Fruit fly (Drosophila melanogaster): ENCODE data around the gene sno.

Gene sno

DNA sequence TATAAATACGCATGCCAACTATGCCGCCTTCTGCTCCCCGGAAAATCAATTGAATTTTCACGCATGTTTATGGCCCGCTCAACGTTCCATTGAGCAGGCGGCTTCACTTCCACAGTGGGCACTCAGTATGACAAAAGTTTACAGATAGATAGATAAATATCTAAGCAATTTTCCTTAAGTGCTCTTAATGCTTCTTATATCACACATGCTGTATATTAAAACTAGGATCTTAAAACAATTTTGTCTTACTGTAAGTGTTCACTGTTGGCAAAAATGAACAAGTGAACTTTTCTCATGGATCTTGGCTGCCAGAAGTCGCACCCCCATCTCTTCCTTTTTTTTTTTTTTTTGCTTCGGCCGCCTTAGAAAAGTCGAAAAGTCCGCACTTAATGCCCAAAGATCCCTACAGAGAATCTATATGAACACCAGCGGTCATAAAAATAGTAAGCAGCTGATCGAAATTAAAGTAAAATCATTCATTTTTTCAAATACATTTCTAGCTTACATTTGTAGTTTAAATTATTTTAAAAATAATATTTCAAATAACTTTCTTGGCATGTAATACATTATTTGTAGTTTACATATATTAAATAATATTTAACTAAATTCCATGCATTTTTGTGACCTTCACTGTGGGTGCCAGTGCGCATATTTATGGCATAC, 41.7 kb upstream of the sno start:
- TF ChIP-seq CG8301 (tag; optimal IDR thresholded peaks at IDR 0.05) (peak; percentile 23), CG10348 (GFP tag; IDR thresholded peaks at IDR 0.05) (no peak), CG32121 (GFP tag; IDR thresholded peaks at IDR 0.05) (0 out of 2 replicates have a peak, but pooled peaks have one; percentile 20), Ets98B (GFP tag; IDR thresholded peaks at IDR 0.05) (peak; percentile 52; the same call in 1 of the 2 replicates), CG4496 (GFP tag; IDR thresholded peaks at IDR 0.05) (peak; percentile 22; the same call in 1 of the 3 replicates), EcR (GFP tag; optimal IDR thresholded peaks at IDR 0.05) (no peak), CG8159 (tag; optimal IDR thresholded peaks at IDR 0.05) (no peak), Pif1A (GFP tag; optimal IDR thresholded peaks at IDR 0.05) (peak; percentile 30), D1 (tag; optimal IDR thresholded peaks at IDR 0.05) (no peak), CG12605 (GFP tag; IDR thresholded peaks at IDR 0.05) (no peak), CG15710 (tag; optimal IDR thresholded peaks at IDR 0.05) (no peak), CG34367 (tag; optimal IDR thresholded peaks at IDR 0.05) (no peak), rn (GFP tag; IDR thresholded peaks at IDR 0.05) (no peak), CG17806 (tag; optimal IDR thresholded peaks at IDR 0.05) (no peak), CG14655 (GFP tag; optimal IDR thresholded peaks at IDR 0.05) (peak; percentile 50), fd96Ca (GFP tag; IDR thresholded peaks at IDR 0.05) (peak; percentile 48; the same call in 1 of the 3 replicates), CG9948 (tag; optimal IDR thresholded peaks at IDR 0.05) (no peak), CG13204 (GFP tag; optimal IDR thresholded peaks at IDR 0.05) (no peak), Pif1B (GFP tag; optimal IDR thresholded peaks at IDR 0.05) (no peak), gl (tag; optimal IDR thresholded peaks at IDR 0.05) (no peak), Snoo (tag; optimal IDR thresholded peaks at IDR 0.05) (no peak)

DNA sequence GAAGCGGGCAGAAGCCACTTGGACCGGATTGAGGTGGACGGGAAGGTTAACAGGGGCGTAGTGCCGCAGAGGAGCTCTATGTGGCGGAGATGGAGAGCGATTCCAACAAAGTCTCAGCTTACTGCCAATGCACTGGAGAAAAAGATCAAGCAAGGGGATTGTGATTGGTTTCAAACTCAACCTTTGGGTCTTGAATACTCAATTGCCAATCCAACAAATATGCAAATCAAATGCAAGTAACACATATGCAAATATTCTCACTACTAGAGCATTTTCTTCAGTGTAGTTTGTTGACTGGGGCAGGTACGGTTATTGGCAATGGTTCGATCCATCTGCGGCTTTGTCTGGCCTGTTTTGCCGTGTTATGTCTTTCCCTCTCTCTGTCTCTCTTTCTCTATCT, 39.8 kb upstream of the sno start:
- TF ChIP-seq Pif1A (GFP tag; optimal IDR thresholded peaks at IDR 0.05) = peak; percentile 93
- peak; percentile 97 for TF ChIP-seq CG4496 (GFP tag; IDR thresholded peaks at IDR 0.05)
- TF ChIP-seq CG12605 (GFP tag; IDR thresholded peaks at IDR 0.05) = peak; percentile 92
- peak; percentile 90 for TF ChIP-seq Snoo (tag; optimal IDR thresholded peaks at IDR 0.05)
- peak; percentile 95 for TF ChIP-seq CG8301 (tag; optimal IDR thresholded peaks at IDR 0.05)
- peak; percentile 95 for TF ChIP-seq CG34367 (tag; optimal IDR thresholded peaks at IDR 0.05)
- TF ChIP-seq CG32121 (GFP tag; IDR thresholded peaks at IDR 0.05) = peak; percentile 93
- peak; percentile 95 for TF ChIP-seq CG14655 (GFP tag; optimal IDR thresholded peaks at IDR 0.05)
- peak; percentile 88 for TF ChIP-seq CG13204 (GFP tag; optimal IDR thresholded peaks at IDR 0.05)
- peak; percentile 94 for TF ChIP-seq CG15710 (tag; optimal IDR thresholded peaks at IDR 0.05)
- TF ChIP-seq Pif1B (GFP tag; optimal IDR thresholded peaks at IDR 0.05) = peak; percentile 92
- TF ChIP-seq gl (tag; optimal IDR thresholded peaks at IDR 0.05) = peak; percentile 93
- peak; percentile 92 for TF ChIP-seq CG8159 (tag; optimal IDR thresholded peaks at IDR 0.05)
- TF ChIP-seq CG17806 (tag; optimal IDR thresholded peaks at IDR 0.05) = peak; percentile 94
- TF ChIP-seq rn (GFP tag; IDR thresholded peaks at IDR 0.05) = peak; percentile 78
- peak; percentile 96 for TF ChIP-seq fd96Ca (GFP tag; IDR thresholded peaks at IDR 0.05)
- TF ChIP-seq CG10348 (GFP tag; IDR thresholded peaks at IDR 0.05) = peak; percentile 57
- peak; percentile 95 for TF ChIP-seq Ets98B (GFP tag; IDR thresholded peaks at IDR 0.05)
- peak; percentile 81 for TF ChIP-seq D1 (tag; optimal IDR thresholded peaks at IDR 0.05)
- TF ChIP-seq EcR (GFP tag; optimal IDR thresholded peaks at IDR 0.05) = peak; percentile 70
- peak; percentile 93 for TF ChIP-seq CG9948 (tag; optimal IDR thresholded peaks at IDR 0.05)

- 0 out of 2 replicates have a peak, but pooled peaks have one; percentile 44 for TF ChIP-seq CG32121 (GFP tag; IDR thresholded peaks at IDR 0.05)
- TF ChIP-seq fd96Ca (GFP tag; IDR thresholded peaks at IDR 0.05) = no peak
- peak; percentile 45; the same call in 1 of the 2 replicates for TF ChIP-seq Ets98B (GFP tag; IDR thresholded peaks at IDR 0.05)
Measured at dm6 chrX:13249732-13250395, 38.4 kb upstream of the sno start.

- TF ChIP-seq CG17806 (tag; optimal IDR thresholded peaks at IDR 0.05) (no peak), CG8301 (tag; optimal IDR thresholded peaks at IDR 0.05) (no peak), Snoo (tag; optimal IDR thresholded peaks at IDR 0.05) (no peak), CG4496 (GFP tag; IDR thresholded peaks at IDR 0.05) (no peak)
Measured at dm6 chrX:13248515-13248914, 37.0 kb upstream of the sno start.

- TF ChIP-seq CG9948 (tag; optimal IDR thresholded peaks at IDR 0.05) (no peak), CG10348 (GFP tag; IDR thresholded peaks at IDR 0.05) (no peak), Pif1A (GFP tag; optimal IDR thresholded peaks at IDR 0.05) (no peak), CG15710 (tag; optimal IDR thresholded peaks at IDR 0.05) (no peak), D1 (tag; optimal IDR thresholded peaks at IDR 0.05) (no peak), EcR (GFP tag; optimal IDR thresholded peaks at IDR 0.05) (no peak), CG13204 (GFP tag; optimal IDR thresholded peaks at IDR 0.05) (no peak), CG34367 (tag; optimal IDR thresholded peaks at IDR 0.05) (no peak), CG17806 (tag; optimal IDR thresholded peaks at IDR 0.05) (no peak), gl (tag; optimal IDR thresholded peaks at IDR 0.05) (no peak), Snoo (tag; optimal IDR thresholded peaks at IDR 0.05) (no peak), CG32121 (GFP tag; IDR thresholded peaks at IDR 0.05) (no peak)
Measured at dm6 chrX:13247789-13248188, 36.3 kb upstream of the sno start.

DNA sequence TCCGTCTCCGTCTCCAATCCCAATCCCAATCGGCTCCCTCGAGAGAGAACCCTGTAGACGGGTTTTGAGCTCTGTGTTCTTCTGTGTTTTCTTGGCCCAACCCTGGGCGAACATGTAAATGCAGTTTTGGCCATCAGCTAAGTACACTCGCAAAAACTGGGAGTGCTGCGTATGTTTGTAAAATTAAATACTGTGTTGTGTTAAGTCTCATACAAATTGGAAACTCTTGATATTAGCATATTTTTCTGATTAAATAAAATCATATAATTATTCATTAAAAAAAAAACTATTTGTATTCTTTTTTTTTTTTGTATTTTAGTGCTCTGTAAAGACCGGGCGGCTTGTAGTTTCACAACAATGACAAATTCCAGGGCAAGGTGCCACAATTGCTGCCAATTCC, 34.3 kb upstream of the sno start:
- TF ChIP-seq EcR (GFP tag; optimal IDR thresholded peaks at IDR 0.05) (no peak), CG15710 (tag; optimal IDR thresholded peaks at IDR 0.05) (peak; percentile 66), Snoo (tag; optimal IDR thresholded peaks at IDR 0.05) (peak; percentile 52), CG4496 (GFP tag; IDR thresholded peaks at IDR 0.05) (peak; percentile 71; the same call in 2 of the 3 replicates), CG13204 (GFP tag; optimal IDR thresholded peaks at IDR 0.05) (no peak), gl (tag; optimal IDR thresholded peaks at IDR 0.05) (no peak), CG14655 (GFP tag; optimal IDR thresholded peaks at IDR 0.05) (peak; percentile 77), D1 (tag; optimal IDR thresholded peaks at IDR 0.05) (no peak), rn (GFP tag; IDR thresholded peaks at IDR 0.05) (0 out of 2 replicates have a peak, but pooled peaks have one; percentile 26), CG34367 (tag; optimal IDR thresholded peaks at IDR 0.05) (peak; percentile 56), Pif1A (GFP tag; optimal IDR thresholded peaks at IDR 0.05) (peak; percentile 69), CG9948 (tag; optimal IDR thresholded peaks at IDR 0.05) (peak; percentile 66), CG17806 (tag; optimal IDR thresholded peaks at IDR 0.05) (peak; percentile 66), CG8301 (tag; optimal IDR thresholded peaks at IDR 0.05) (peak; percentile 38), CG32121 (GFP tag; IDR thresholded peaks at IDR 0.05) (0 out of 2 replicates have a peak, but pooled peaks have one; percentile 14), Pif1B (GFP tag; optimal IDR thresholded peaks at IDR 0.05) (peak; percentile 83), CG12605 (GFP tag; IDR thresholded peaks at IDR 0.05) (peak; percentile 70), CG8159 (tag; optimal IDR thresholded peaks at IDR 0.05) (peak; percentile 73), CG10348 (GFP tag; IDR thresholded peaks at IDR 0.05) (no peak), Ets98B (GFP tag; IDR thresholded peaks at IDR 0.05) (peak; percentile 62), fd96Ca (GFP tag; IDR thresholded peaks at IDR 0.05) (peak; percentile 71)
